Fruit fly (Drosophila melanogaster) whole organism, embryonic: ENCODE measurements around the gene CG11710.

Source experiments
- Atf-2 ChIP-seq: fragments of 200-800 bp; sonication (Bioruptor generic); optimal IDR thresholded peaks from 2 replicates; lab custom pipeline; 2016; ENCODE audit warnings: missing biosample characterization, missing genetic modification characterization
- B-H1 ChIP-seq: fragments of 200-800 bp; sonication (Bioruptor generic); IDR thresholded peaks from 3 replicates; pipeline ENCODE4 v1.3.6; 2022; ENCODE audit warnings: missing biosample characterization, missing genetic modification characterization
- BtbVII ChIP-seq: fragments of 200-800 bp; sonication (Bioruptor generic); optimal IDR thresholded peaks from 3 replicates; lab custom pipeline; 2017; ENCODE audit warnings: missing biosample characterization, mild to moderate bottlenecking, missing genetic modification characterization
- CG10543 ChIP-seq: fragments of 200-800 bp; sonication (Bioruptor generic); optimal IDR thresholded peaks from 3 replicates; lab custom pipeline; 2017; ENCODE audit warnings: missing biosample characterization, mild to moderate bottlenecking, missing genetic modification characterization, moderate library complexity
- CG10959 ChIP-seq: fragments of 200-800 bp; sonication (Bioruptor generic); IDR thresholded peaks from 2 replicates; pipeline ENCODE4 v1.3.6; 2022; ENCODE audit warnings: missing biosample characterization, missing genetic modification characterization
- CG14441 ChIP-seq: fragments of 200-800 bp; sonication (Bioruptor generic); IDR thresholded peaks from 2 replicates; pipeline ENCODE4 v1.3.6; 2022; ENCODE audit warnings: missing biosample characterization, missing genetic modification characterization
- CG15269 ChIP-seq: fragments of 200-800 bp; sonication (Bioruptor generic); optimal IDR thresholded peaks from 2 replicates; lab custom pipeline; 2018; ENCODE audit warnings: missing biosample characterization, mild to moderate bottlenecking, missing genetic modification characterization, moderate library complexity
- CG1602 ChIP-seq: fragments of 200-800 bp; sonication (Bioruptor generic); optimal IDR thresholded peaks from 3 replicates; lab custom pipeline; 2016; ENCODE audit warnings: missing biosample characterization, missing genetic modification characterization
- CG16813 ChIP-seq: fragments of 200-800 bp; sonication (Bioruptor generic); IDR thresholded peaks from 3 replicates; pipeline ENCODE4 v1.3.6; 2022; ENCODE audit warnings: missing biosample characterization, missing genetic modification characterization; ENCODE audit not compliant: partially characterized antibody
- CG17359 ChIP-seq: fragments of 200-800 bp; sonication (Bioruptor generic); optimal IDR thresholded peaks from 3 replicates; lab custom pipeline; 2018; ENCODE audit warnings: missing biosample characterization, mild to moderate bottlenecking, missing genetic modification characterization, moderate library complexity
- CG33557 ChIP-seq: fragments of 200-800 bp; sonication (Bioruptor generic); optimal IDR thresholded peaks from 2 replicates; lab custom pipeline; 2019; ENCODE audit warnings: missing biosample characterization, mild to moderate bottlenecking, missing genetic modification characterization, moderate library complexity
- CG5953 ChIP-seq: fragments of 200-800 bp; sonication (Bioruptor generic); IDR thresholded peaks from 2 replicates; pipeline ENCODE4 v1.3.6; 2022; ENCODE audit warnings: missing biosample characterization, missing genetic modification characterization
- CG6272 ChIP-seq: fragments of 200-800 bp; sonication (Bioruptor generic); IDR thresholded peaks from 2 replicates; pipeline ENCODE4 v1.3.6; 2022; ENCODE audit warnings: missing biosample characterization, missing genetic modification characterization
- CG6654 ChIP-seq: fragments of 200-800 bp; sonication (Bioruptor generic); optimal IDR thresholded peaks from 2 replicates; lab custom pipeline; 2017; ENCODE audit warnings: missing biosample characterization, mild to moderate bottlenecking, missing genetic modification characterization
- CG6765 ChIP-seq: fragments of 200-800 bp; sonication (Bioruptor generic); optimal IDR thresholded peaks from 3 replicates; lab custom pipeline; 2017; ENCODE audit warnings: missing biosample characterization, mild to moderate bottlenecking, missing genetic modification characterization
- CG7372 ChIP-seq: fragments of 200-800 bp; sonication (Bioruptor generic); IDR thresholded peaks from 2 replicates; pipeline ENCODE4 v1.3.6; 2022; ENCODE audit warnings: missing biosample characterization, missing genetic modification characterization
- CG9215 ChIP-seq: fragments of 200-800 bp; sonication (Bioruptor generic); IDR thresholded peaks from 2 replicates; pipeline ENCODE4 v1.3.6; 2022; ENCODE audit warnings: missing biosample characterization, missing genetic modification characterization
- Dek ChIP-seq: fragments of 200-800 bp; sonication (Bioruptor generic); optimal IDR thresholded peaks from 3 replicates; lab custom pipeline; 2019; ENCODE audit warnings: missing biosample characterization, mild to moderate bottlenecking, missing genetic modification characterization, moderate library complexity
- Dp ChIP-seq: fragments of 200-800 bp; sonication (Bioruptor generic); optimal IDR thresholded peaks from 2 replicates; lab custom pipeline; 2018; ENCODE audit warnings: missing biosample characterization, mild to moderate bottlenecking, missing genetic modification characterization, moderate library complexity
- ERR ChIP-seq: fragments of 200-800 bp; sonication (Bioruptor generic); optimal IDR thresholded peaks from 2 replicates; lab custom pipeline; 2016; ENCODE audit warnings: missing biosample characterization, missing genetic modification characterization
- Hmx ChIP-seq: fragments of 200-800 bp; sonication (Bioruptor generic); optimal IDR thresholded peaks from 2 replicates; lab custom pipeline; 2016; ENCODE audit warnings: missing biosample characterization, missing genetic modification characterization
- Hr78 ChIP-seq, 2 experiments: fragments of 200-800 bp in 1 of 2; fragments of >200 bp in 1 of 2; sonication (Bioruptor generic) in 1 of 2; optimal IDR thresholded peaks; 2 replicates each; lab custom pipeline; 2017 to 2019; ENCODE audit warnings: missing biosample characterization in 2 of 2, missing genetic modification characterization in 2 of 2, mild to moderate bottlenecking in 1 of 2, moderate library complexity in 1 of 2
- Jarid2 ChIP-seq: fragments of 200-800 bp; sonication (Bioruptor generic); optimal IDR thresholded peaks from 3 replicates; lab custom pipeline; 2017; ENCODE audit warnings: mild to moderate bottlenecking, missing biosample characterization, missing genetic modification reagents, missing genetic modification characterization
- Lpt ChIP-seq: fragments of >200 bp; optimal IDR thresholded peaks from 2 replicates; lab custom pipeline; 2018; ENCODE audit warnings: missing biosample characterization, missing genetic modification characterization
- MBD-R2 ChIP-seq: fragments of 200-800 bp; sonication (Bioruptor generic); IDR thresholded peaks from 2 replicates; pipeline ENCODE4 v1.3.6; 2022; ENCODE audit warnings: missing biosample characterization, missing genetic modification characterization
- MESR4 ChIP-seq: fragments of 200-800 bp; sonication (Bioruptor generic); optimal IDR thresholded peaks from 2 replicates; lab custom pipeline; 2018; ENCODE audit warnings: missing biosample characterization, mild to moderate bottlenecking, missing genetic modification characterization, moderate library complexity
- NFAT ChIP-seq: fragments of 200-800 bp; sonication (Bioruptor generic); IDR thresholded peaks from 2 replicates; pipeline ENCODE4 v1.3.6; 2022; ENCODE audit warnings: missing biosample characterization, missing genetic modification characterization
- PHDP ChIP-seq: fragments of 200-800 bp; sonication (Bioruptor generic); optimal IDR thresholded peaks from 3 replicates; lab custom pipeline; 2018; ENCODE audit warnings: missing biosample characterization, mild to moderate bottlenecking, missing genetic modification characterization, moderate library complexity
- Rfx ChIP-seq: fragments of 200-800 bp; sonication (Bioruptor generic); IDR thresholded peaks from 2 replicates; pipeline ENCODE4 v1.3.6; 2022; ENCODE audit warnings: missing biosample characterization, missing genetic modification characterization
- Sox100B ChIP-seq: fragments of 200-800 bp; sonication (Bioruptor generic); optimal IDR thresholded peaks from 3 replicates; lab custom pipeline; 2018; ENCODE audit warnings: missing biosample characterization, mild to moderate bottlenecking, missing genetic modification characterization
- Stat92E ChIP-seq, 3 experiments: fragments of >200 bp in 2 of 3; fragments of 200-800 bp in 1 of 3; sonication (Bioruptor generic) in 1 of 3; optimal IDR thresholded peaks; 2 replicates each; lab custom pipeline; 2017 to 2019; ENCODE audit warnings: missing biosample characterization in 3 of 3, missing genetic modification characterization in 3 of 3, mild to moderate bottlenecking in 1 of 3, moderate library complexity in 1 of 3
- Xbp1 ChIP-seq: fragments of 200-800 bp; sonication (Bioruptor generic); optimal IDR thresholded peaks from 3 replicates; lab custom pipeline; 2016; ENCODE audit warnings: missing biosample characterization, mild to moderate bottlenecking, missing genetic modification characterization
- YL-1 ChIP-seq: fragments of 200-800 bp; sonication (Bioruptor generic); optimal IDR thresholded peaks from 3 replicates; lab custom pipeline; 2017; ENCODE audit warnings: missing biosample characterization, mild to moderate bottlenecking, missing genetic modification characterization
- btn ChIP-seq: fragments of 200-800 bp; sonication (Bioruptor generic); optimal IDR thresholded peaks from 2 replicates; lab custom pipeline; 2016; ENCODE audit warnings: missing biosample characterization, missing genetic modification characterization
- ci ChIP-seq: fragments of 200-800 bp; sonication (Bioruptor generic); IDR thresholded peaks from 3 replicates; pipeline ENCODE4 v1.3.6; 2022; ENCODE audit warnings: missing biosample characterization, missing genetic modification characterization
- crp ChIP-seq, 2 experiments: fragments of 200-800 bp; sonication (Bioruptor generic); optimal IDR thresholded peaks; 2 replicates in 1 of 2; 3 replicates in 1 of 2; lab custom pipeline; 2017; ENCODE audit warnings: missing biosample characterization in 2 of 2, missing genetic modification characterization in 2 of 2, mild to moderate bottlenecking in 1 of 2, moderate library complexity in 1 of 2
- exex ChIP-seq: fragments of 200-800 bp; sonication (Bioruptor generic); optimal IDR thresholded peaks from 4 replicates; lab custom pipeline; 2018; ENCODE audit warnings: missing biosample characterization, mild to moderate bottlenecking, missing genetic modification characterization, moderate library complexity
- ind ChIP-seq: fragments of 200-800 bp; sonication (Bioruptor generic); optimal IDR thresholded peaks from 3 replicates; lab custom pipeline; 2016; ENCODE audit warnings: missing biosample characterization, missing genetic modification characterization
- luna ChIP-seq: fragments of 200-800 bp; sonication (Bioruptor generic); optimal IDR thresholded peaks from 2 replicates; lab custom pipeline; 2016; ENCODE audit warnings: missing biosample characterization, missing genetic modification characterization
- maf-S ChIP-seq: fragments of 200-800 bp; sonication (Bioruptor generic); optimal IDR thresholded peaks from 2 replicates; lab custom pipeline; 2016; ENCODE audit warnings: missing biosample characterization, missing genetic modification characterization
- odd ChIP-seq: fragments of 200-800 bp; sonication (Bioruptor generic); optimal IDR thresholded peaks from 2 replicates; lab custom pipeline; 2017; ENCODE audit warnings: missing biosample characterization, mild to moderate bottlenecking, missing genetic modification characterization
- pzg ChIP-seq: fragments of 200-800 bp; sonication (Bioruptor generic); optimal IDR thresholded peaks from 3 replicates; lab custom pipeline; 2018; ENCODE audit warnings: missing biosample characterization, mild to moderate bottlenecking, missing genetic modification characterization, moderate library complexity
- ro ChIP-seq: fragments of 200-800 bp; sonication (Bioruptor generic); IDR thresholded peaks from 2 replicates; pipeline ENCODE4 v1.3.6; 2022; ENCODE audit warnings: missing biosample characterization, missing genetic modification characterization
- run ChIP-seq: fragments of 200-800 bp; sonication (Bioruptor generic); optimal IDR thresholded peaks from 3 replicates; lab custom pipeline; 2018; ENCODE audit warnings: missing biosample characterization, mild to moderate bottlenecking, missing genetic modification characterization
- sens-2 ChIP-seq: fragments of 200-800 bp; sonication (Bioruptor generic); IDR thresholded peaks from 2 replicates; pipeline ENCODE4 v1.3.6; 2022; ENCODE audit warnings: missing biosample characterization, missing genetic modification characterization
- sna ChIP-seq: fragments of 200-800 bp; sonication (Bioruptor generic); IDR thresholded peaks from 2 replicates; pipeline ENCODE4 v1.3.6; 2022; ENCODE audit warnings: missing biosample characterization, missing genetic modification characterization; ENCODE audit not compliant: partially characterized antibody
- tgo ChIP-seq: fragments of 200-800 bp; sonication (Bioruptor generic); IDR thresholded peaks from 3 replicates; pipeline ENCODE4 v1.3.6; 2022; ENCODE audit warnings: missing biosample characterization, missing genetic modification characterization
- toy ChIP-seq: fragments of 200-800 bp; sonication (Bioruptor generic); IDR thresholded peaks from 2 replicates; pipeline ENCODE4 v1.3.6; 2022; ENCODE audit warnings: missing biosample characterization, missing genetic modification characterization
- vnd ChIP-seq: fragments of 200-800 bp; sonication (Bioruptor generic); IDR thresholded peaks from 3 replicates; pipeline ENCODE4 v1.3.6; 2022; ENCODE audit warnings: missing biosample characterization, missing genetic modification characterization; ENCODE audit not compliant: partially characterized antibody
- wdn ChIP-seq: fragments of 200-800 bp; sonication (Bioruptor generic); IDR thresholded peaks from 2 replicates; pipeline ENCODE4 v1.3.6; 2022; ENCODE audit warnings: missing biosample characterization, missing genetic modification characterization
- zf30C ChIP-seq: fragments of 200-800 bp; sonication (Bioruptor generic); optimal IDR thresholded peaks from 3 replicates; lab custom pipeline; 2018; ENCODE audit warnings: missing biosample characterization, mild to moderate bottlenecking, missing genetic modification characterization

The CG11710 gene

dm6 chrX:20423747-20424165, 5.7 kb downstream of the CG11710 start, which contains the start of the genes Pp4-19C and cactin (continued):
- TF ChIP-seq pzg (GFP tag; lab: Kevin White, UChicago) = peak; percentile 54
- no peak for TF ChIP-seq Stat92E (GFP tag; optimal IDR thresholded peaks at IDR 0.05; lab: Kevin White, UChicago)
- TF ChIP-seq Rfx (GFP tag; lab: Robert Waterston, UW) = peak; percentile 30; the same call in 1 of the 2 replicates
- TF ChIP-seq CG5953 (GFP tag; lab: Robert Waterston, UW) = no peak
- TF ChIP-seq vnd (GFP tag; lab: Robert Waterston, UW) = peak; percentile 90
- TF ChIP-seq maf-S (GFP tag; lab: Kevin White, UChicago) = no peak
- peak; percentile 24 for TF ChIP-seq Dp (GFP tag; lab: Kevin White, UChicago)
- TF ChIP-seq CG17359 (tag; lab: Kevin White, UChicago) = no peak
- TF ChIP-seq YL-1 (GFP tag; lab: Kevin White, UChicago) = peak; percentile 79
- TF ChIP-seq luna = no peak
- TF ChIP-seq CG16813 (GFP tag; lab: Robert Waterston, UW) = peak; percentile 91
- no peak for TF ChIP-seq exex (tag; lab: Kevin White, UChicago)
- TF ChIP-seq Dek (tag; lab: Kevin White, UChicago) = no peak
- TF ChIP-seq wdn = no peak
- TF ChIP-seq NFAT (GFP tag; lab: Robert Waterston, UW) = no peak
- TF ChIP-seq B-H1 = no peak
- TF ChIP-seq Lpt = no peak
- no peak for TF ChIP-seq CG10959 (GFP tag; lab: Robert Waterston, UW)
- no peak for TF ChIP-seq Sox100B (GFP tag; lab: Kevin White, UChicago)
- no peak for TF ChIP-seq zf30C
- peak; percentile 30; the same call in 1 of the 2 replicates for TF ChIP-seq CG9215
- no peak for TF ChIP-seq ro (GFP tag; lab: Robert Waterston, UW)
- no peak for TF ChIP-seq CG33557
- TF ChIP-seq ci (GFP tag; lab: Robert Waterston, UW) = no peak
- TF ChIP-seq Jarid2 = no peak
- no peak for TF ChIP-seq CG6654 (GFP tag; lab: Kevin White, UChicago)
- TF ChIP-seq odd (GFP tag; lab: Kevin White, UChicago) = no peak
- no peak for TF ChIP-seq PHDP (tag; lab: Kevin White, UChicago)
- no peak for TF ChIP-seq MESR4 (GFP tag; lab: Kevin White, UChicago)
- no peak for TF ChIP-seq CG6765 (GFP tag; lab: Kevin White, UChicago)
- TF ChIP-seq Xbp1 (GFP tag; lab: Kevin White, UChicago) = no peak
- peak in 1 of 2 experiments; percentile 51 for TF ChIP-seq crp (GFP tag; optimal IDR thresholded peaks at IDR 0.05; lab: Kevin White, UChicago)
- TF ChIP-seq ind (GFP tag; lab: Kevin White, UChicago) = peak; percentile 17
- no peak for TF ChIP-seq sens-2
- TF ChIP-seq MBD-R2 = peak; percentile 53; the same call in 1 of the 2 replicates
- TF ChIP-seq toy (GFP tag; lab: Robert Waterston, UW) = no peak
- TF ChIP-seq Atf-2 = no peak
- TF ChIP-seq Hmx = no peak
- no peak for TF ChIP-seq tgo (GFP tag; lab: Robert Waterston, UW)
- no peak for TF ChIP-seq CG14441 (GFP tag; lab: Robert Waterston, UW)
- TF ChIP-seq run (tag; lab: Kevin White, UChicago) = no peak
- TF ChIP-seq BtbVII (GFP tag; lab: Kevin White, UChicago) = no peak
- TF ChIP-seq btn (GFP tag; lab: Kevin White, UChicago) = no peak
- TF ChIP-seq CG15269 (tag; lab: Kevin White, UChicago) = no peak
- no peak for TF ChIP-seq Hr78 (GFP tag; optimal IDR thresholded peaks at IDR 0.05; lab: Kevin White, UChicago)
- TF ChIP-seq CG7372 (GFP tag; lab: Robert Waterston, UW) = no peak
- TF ChIP-seq CG10543 (GFP tag; lab: Kevin White, UChicago) = no peak
- peak; percentile 86 for TF ChIP-seq sna (GFP tag; lab: Robert Waterston, UW)
- no peak for TF ChIP-seq ERR
- no peak for TF ChIP-seq CG1602 (GFP tag; lab: Kevin White, UChicago)
- TF ChIP-seq CG6272 (GFP tag; lab: Robert Waterston, UW) = peak; percentile 11; the same call in 1 of the 2 replicates
